Worm (Caenorhabditis elegans): Measurements from ENCODE around the gene Y39E4B.10.

DNA sequence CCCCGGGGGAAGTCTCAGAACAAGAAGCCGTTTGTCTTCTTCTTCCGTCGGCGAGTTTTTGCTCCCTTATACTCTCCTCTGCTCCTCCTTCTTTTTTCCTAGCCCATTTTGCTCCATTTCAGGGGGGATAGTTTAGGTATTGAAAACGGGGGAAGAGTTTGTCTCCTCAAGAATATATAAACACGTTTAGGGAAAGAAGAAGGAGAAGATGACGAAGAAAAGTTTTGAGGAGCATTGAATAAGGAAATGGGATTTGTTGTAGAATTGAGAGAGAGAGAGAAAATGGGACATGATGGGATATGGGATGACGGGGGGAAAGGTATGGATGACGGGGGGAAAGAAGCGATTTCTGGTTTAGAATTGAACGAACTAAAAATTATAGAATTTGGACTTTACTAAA, 29.2 kb downstream of the Y39E4B.10 start:
- TF ChIP-seq lsy-2 (tag; optimal IDR thresholded peaks at IDR 0.05) (no peak), snpc-4 (tag; optimal IDR thresholded peaks at IDR 0.05) (no peak), lin-32 (GFP tag; optimal IDR thresholded peaks at IDR 0.05) (no peak), ceh-83 (GFP tag; optimal IDR thresholded peaks at IDR 0.05) (no peak), unc-62 (GFP tag; optimal IDR thresholded peaks at IDR 0.05) (no peak), lin-13 (tag; optimal IDR thresholded peaks at IDR 0.05) (no peak), elt-3 (tag; optimal IDR thresholded peaks at IDR 0.05) (no peak), blmp-1 (tag; optimal IDR thresholded peaks at IDR 0.05) (no peak), nhr-28 (tag; optimal IDR thresholded peaks at IDR 0.05) (no peak), nhr-12 (tag; optimal IDR thresholded peaks at IDR 0.05) (no peak), tbx-8 (GFP tag; optimal IDR thresholded peaks at IDR 0.05) (no peak), ces-1 (GFP tag; optimal IDR thresholded peaks at IDR 0.05) (peak; percentile 93)

Data from whole organism, mixed stage, embryonic.